Comparison of ENCODE assay signal across 1 fruit fly cellular context in the genomic region with DNA sequence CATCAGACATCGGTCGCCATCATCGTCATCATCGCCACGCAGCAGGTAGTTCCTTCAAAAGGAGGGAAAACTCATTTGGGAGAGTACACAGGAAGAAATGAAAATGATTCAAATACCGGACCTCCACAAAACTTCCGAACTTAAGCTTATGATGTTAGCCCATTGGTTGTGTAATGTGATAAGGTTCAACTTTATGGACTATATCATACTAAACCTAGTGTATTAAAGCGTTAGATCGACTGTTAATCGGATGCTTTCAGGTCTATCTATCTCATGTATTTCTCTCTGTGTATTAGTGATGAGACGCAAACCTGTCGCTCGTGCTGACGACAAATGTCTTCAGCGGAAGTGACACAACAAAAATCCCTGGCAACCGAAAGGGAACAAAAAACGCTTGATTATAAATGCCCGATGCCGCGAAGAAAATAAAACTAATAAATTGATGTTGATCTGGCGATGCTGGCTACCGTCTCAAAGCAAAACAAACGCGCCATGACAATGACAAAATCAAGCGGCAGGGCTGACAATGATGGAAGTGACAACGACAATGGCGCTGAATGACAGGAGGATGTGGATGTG.
TF ChIP-seq lines count a peak whose summit lies in the region.

No protein-coding gene starts in this region.

TF ChIP-seq in whole organism, embryonic, 481 proteins besides CTCF, POLR2A, EP300 and RAD21 (continued from another document and continues in another):
- TF ChIP-seq CG4820 (GFP tag; optimal IDR thresholded peaks at IDR 0.05; lab: Kevin White, UChicago) (peak; percentile 78), tin (GFP tag; optimal IDR thresholded peaks at IDR 0.05; lab: Kevin White, UChicago) (peak; percentile 85), grn (GFP tag; optimal IDR thresholded peaks at IDR 0.05; lab: Kevin White, UChicago) (peak; percentile 51), CG13894 (tag; optimal IDR thresholded peaks at IDR 0.05; lab: Kevin White, UChicago) (no peak), ttk (GFP tag; IDR thresholded peaks at IDR 0.05; lab: Robert Waterston, UW) (peak; percentile 17; the same call in 1 of the 2 replicates), CG9932 (GFP tag; IDR thresholded peaks at IDR 0.05; lab: Robert Waterston, UW) (no peak), CG2129 (GFP tag; IDR thresholded peaks at IDR 0.05; lab: Robert Waterston, UW; ENCODE audit: partially characterized antibody) (no peak), salm (tag; optimal IDR thresholded peaks at IDR 0.05; lab: Kevin White, UChicago) (peak; percentile 40), ase (GFP tag; IDR thresholded peaks at IDR 0.05; lab: Robert Waterston, UW) (peak; percentile 44; the same call in 1 of the 3 replicates), CG11696 (GFP tag; IDR thresholded peaks at IDR 0.05; lab: Robert Waterston, UW) (no peak), CoRest (tag; optimal IDR thresholded peaks at IDR 0.05; lab: Kevin White, UChicago) (peak; percentile 83), Poxn (GFP tag; IDR thresholded peaks at IDR 0.05; lab: Robert Waterston, UW) (no peak), CG34376 (GFP tag; optimal IDR thresholded peaks at IDR 0.05; lab: Kevin White, UChicago) (no peak), Myb (GFP tag; optimal IDR thresholded peaks at IDR 0.05; lab: Kevin White, UChicago) (peak; percentile 49), CG10366 (GFP tag; IDR thresholded peaks at IDR 0.05; lab: Robert Waterston, UW) (peak; percentile 25; the same call in 1 of the 2 replicates), onecut (GFP tag; IDR thresholded peaks at IDR 0.05; lab: Robert Waterston, UW) (peak; percentile 53; the same call in 1 of the 2 replicates), CG4617 (GFP tag; optimal IDR thresholded peaks at IDR 0.05; lab: Kevin White, UChicago; ENCODE audit: borderline replicate concordance) (peak; percentile 55), Eip74EF (GFP tag; optimal IDR thresholded peaks at IDR 0.05; lab: Kevin White, UChicago) (peak in 1 of 2 experiments; percentile 44), amos (GFP tag; IDR thresholded peaks at IDR 0.05; lab: Robert Waterston, UW; ENCODE audit: partially characterized antibody) (no peak), pb (GFP tag; optimal IDR thresholded peaks at IDR 0.05; lab: Kevin White, UChicago) (peak; percentile 77), cad (GFP tag; optimal IDR thresholded peaks at IDR 0.05; lab: Kevin White, UChicago) (no peak), D19B (GFP tag; optimal IDR thresholded peaks at IDR 0.05; lab: Kevin White, UChicago) (peak; percentile 4), CG7357 (GFP tag; IDR thresholded peaks at IDR 0.05; lab: Robert Waterston, UW) (no peak), wdn (GFP tag; IDR thresholded peaks at IDR 0.05; lab: Robert Waterston, UW) (no peak), CG10274 (GFP tag; optimal IDR thresholded peaks at IDR 0.05; lab: Kevin White, UChicago) (no peak), CG12942 (GFP tag; optimal IDR thresholded peaks at IDR 0.05; lab: Kevin White, UChicago) (peak; percentile 59), Rx (GFP tag; IDR thresholded peaks at IDR 0.05; lab: Robert Waterston, UW) (peak; percentile 42; the same call in 1 of the 2 replicates), GATAe (GFP tag; conservative IDR thresholded peaks at IDR 0.05; lab: Robert Waterston, UW) (no peak), CG14441 (GFP tag; IDR thresholded peaks at IDR 0.05; lab: Robert Waterston, UW) (no peak), pan (optimal IDR thresholded peaks at IDR 0.05; lab: Kevin White, UChicago) (no peak), pan (GFP tag; optimal IDR thresholded peaks at IDR 0.05 in 1 of 2, IDR thresholded peaks at IDR 0.05 in 1 of 2) (peak in 1 of 2 experiments; percentile 51), Dek (tag; optimal IDR thresholded peaks at IDR 0.05; lab: Kevin White, UChicago) (no peak), Nf-YA (GFP tag; IDR thresholded peaks at IDR 0.05; lab: Robert Waterston, UW) (peak; percentile 38; the same call in 1 of the 2 replicates), Hey (tag; optimal IDR thresholded peaks at IDR 0.05; lab: Kevin White, UChicago) (no peak), MTF-1 (GFP tag; optimal IDR thresholded peaks at IDR 0.05; lab: Kevin White, UChicago; ENCODE audit: borderline replicate concordance) (peak; percentile 52), fd3F (GFP tag; optimal IDR thresholded peaks at IDR 0.05; lab: Kevin White, UChicago) (no peak), CG12659 (GFP tag; optimal IDR thresholded peaks at IDR 0.05; lab: Kevin White, UChicago) (peak; percentile 45), Fer2 (tag; optimal IDR thresholded peaks at IDR 0.05; lab: Kevin White, UChicago) (no peak), CG2712 (tag; optimal IDR thresholded peaks at IDR 0.05; lab: Kevin White, UChicago) (peak; percentile 93), CG11398 (GFP tag; optimal IDR thresholded peaks at IDR 0.05; lab: Kevin White, UChicago) (peak; percentile 80), TFAM (GFP tag; optimal IDR thresholded peaks at IDR 0.05; lab: Kevin White, UChicago) (peak; percentile 59), stc (GFP tag; IDR thresholded peaks at IDR 0.05; lab: Robert Waterston, UW) (no peak), ranshi (GFP tag; IDR thresholded peaks at IDR 0.05; lab: Robert Waterston, UW) (peak; percentile 60; the same call in 1 of the 2 replicates), jing (GFP tag; optimal IDR thresholded peaks at IDR 0.05; lab: Kevin White, UChicago) (peak; percentile 69), Blimp-1 (GFP tag; optimal IDR thresholded peaks at IDR 0.05; lab: Kevin White, UChicago) (peak; percentile 70), CG4424 (GFP tag; optimal IDR thresholded peaks at IDR 0.05; lab: Kevin White, UChicago) (peak; percentile 80), Scr (GFP tag; IDR thresholded peaks at IDR 0.05; lab: Robert Waterston, UW; ENCODE audit: partially characterized antibody) (no peak), BEAF-32 (GFP tag; optimal IDR thresholded peaks at IDR 0.05; lab: Kevin White, UChicago) (peak; percentile 3), crp (GFP tag; optimal IDR thresholded peaks at IDR 0.05; lab: Kevin White, UChicago) (peak in 1 of 2 experiments; percentile 23), D19A (tag; optimal IDR thresholded peaks at IDR 0.05; lab: Kevin White, UChicago) (peak; percentile 80), corto (GFP tag; optimal IDR thresholded peaks at IDR 0.05; lab: Kevin White, UChicago) (peak; percentile 3), Dbx (GFP tag; IDR thresholded peaks at IDR 0.05; lab: Robert Waterston, UW) (no peak), vfl (GFP tag; optimal IDR thresholded peaks at IDR 0.05; lab: Kevin White, UChicago) (peak; percentile 54), CG9876 (GFP tag; optimal IDR thresholded peaks at IDR 0.05; lab: Kevin White, UChicago) (peak; percentile 52), Asciz (GFP tag; optimal IDR thresholded peaks at IDR 0.05; lab: Kevin White, UChicago) (peak; percentile 74), Elba2 (GFP tag; optimal IDR thresholded peaks at IDR 0.05; lab: Kevin White, UChicago) (peak; percentile 67), D (optimal IDR thresholded peaks at IDR 0.05; lab: Kevin White, UChicago) (peak; percentile 6), D (GFP tag; optimal IDR thresholded peaks at IDR 0.05; lab: Kevin White, UChicago) (peak; percentile 74), CG1603 (tag; optimal IDR thresholded peaks at IDR 0.05; lab: Kevin White, UChicago) (peak; percentile 95), Taf1 (GFP tag; IDR thresholded peaks at IDR 0.05; lab: Robert Waterston, UW) (no peak), CG4360 (GFP tag; IDR thresholded peaks at IDR 0.05; lab: Robert Waterston, UW) (peak; percentile 9; the same call in 1 of the 2 replicates), tx (GFP tag; optimal IDR thresholded peaks at IDR 0.05; lab: Kevin White, UChicago) (peak; percentile 61), Hmx (GFP tag; optimal IDR thresholded peaks at IDR 0.05; lab: Kevin White, UChicago) (no peak), CG13296 (GFP tag; optimal IDR thresholded peaks at IDR 0.05; lab: Kevin White, UChicago) (no peak), CG14014 (GFP tag; IDR thresholded peaks at IDR 0.05; lab: Robert Waterston, UW) (no peak), Gug (GFP tag; IDR thresholded peaks at IDR 0.05; lab: Robert Waterston, UW) (no peak; the same call in 3 of the 4 replicates), CG15269 (tag; optimal IDR thresholded peaks at IDR 0.05; lab: Kevin White, UChicago) (peak; percentile 46), CG3847 (GFP tag; IDR thresholded peaks at IDR 0.05; lab: Robert Waterston, UW) (peak; percentile 28; the same call in 1 of the 2 replicates), ro (GFP tag; IDR thresholded peaks at IDR 0.05; lab: Robert Waterston, UW) (peak; percentile 19; the same call in 1 of the 2 replicates), CG9797 (GFP tag; optimal IDR thresholded peaks at IDR 0.05; lab: Kevin White, UChicago) (no peak), wor (GFP tag; IDR thresholded peaks at IDR 0.05; lab: Robert Waterston, UW) (0 out of 2 replicates have a peak, but pooled peaks have one; percentile 20), CG17186 (GFP tag; optimal IDR thresholded peaks at IDR 0.05; lab: Kevin White, UChicago) (peak; percentile 64), Oaz (GFP tag; IDR thresholded peaks at IDR 0.05; lab: Robert Waterston, UW) (no peak), CG17359 (tag; optimal IDR thresholded peaks at IDR 0.05; lab: Kevin White, UChicago) (peak; percentile 69), CG8944 (GFP tag; optimal IDR thresholded peaks at IDR 0.05; lab: Kevin White, UChicago) (peak; percentile 72), CG31388 (GFP tag; optimal IDR thresholded peaks at IDR 0.05; lab: Kevin White, UChicago) (peak; percentile 63), pnt (GFP tag; optimal IDR thresholded peaks at IDR 0.05; lab: Kevin White, UChicago) (peak; percentile 81), CG6854 (GFP tag; optimal IDR thresholded peaks at IDR 0.05; lab: Kevin White, UChicago) (no peak), Xrp1 (GFP tag; IDR thresholded peaks at IDR 0.05; lab: Robert Waterston, UW) (peak; percentile 90), CG10462 (GFP tag; optimal IDR thresholded peaks at IDR 0.05; lab: Kevin White, UChicago) (peak; percentile 63), CrebB (tag; optimal IDR thresholded peaks at IDR 0.05; lab: Kevin White, UChicago) (peak; percentile 10), CG6175 (GFP tag; IDR thresholded peaks at IDR 0.05; lab: Robert Waterston, UW) (no peak), zf30C (GFP tag; optimal IDR thresholded peaks at IDR 0.05; lab: Kevin White, UChicago) (peak; percentile 96), abd-A (tag; optimal IDR thresholded peaks at IDR 0.05; lab: Kevin White, UChicago) (peak; percentile 22), nerfin-1 (tag; optimal IDR thresholded peaks at IDR 0.05; lab: Kevin White, UChicago) (peak; percentile 75), nerfin-2 (GFP tag; IDR thresholded peaks at IDR 0.05; lab: Robert Waterston, UW; ENCODE audit: partially characterized antibody) (no peak), CG3995 (GFP tag; optimal IDR thresholded peaks at IDR 0.05; lab: Kevin White, UChicago) (no peak), Chrac-16 (GFP tag; optimal IDR thresholded peaks at IDR 0.05; lab: Kevin White, UChicago) (peak; percentile 88), B-H2 (GFP tag; optimal IDR thresholded peaks at IDR 0.05; lab: Kevin White, UChicago) (no peak), CG3281 (GFP tag; optimal IDR thresholded peaks at IDR 0.05; lab: Kevin White, UChicago) (peak; percentile 41), NC2β (GFP tag; optimal IDR thresholded peaks at IDR 0.05; lab: Kevin White, UChicago) (peak; percentile 80), zen2 (GFP tag; IDR thresholded peaks at IDR 0.05; lab: Robert Waterston, UW; ENCODE audit: partially characterized antibody) (no peak), slou (GFP tag; optimal IDR thresholded peaks at IDR 0.05; lab: Kevin White, UChicago) (peak; percentile 36), CG43689 (GFP tag; IDR thresholded peaks at IDR 0.05; lab: Robert Waterston, UW) (no peak), hb (GFP tag; IDR thresholded peaks at IDR 0.05; lab: Robert Waterston, UW; ENCODE audit: partially characterized antibody) (no peak), repo (GFP tag; optimal IDR thresholded peaks at IDR 0.05; lab: Kevin White, UChicago) (peak; percentile 32), bowl (GFP tag; IDR thresholded peaks at IDR 0.05; lab: Robert Waterston, UW) (no peak), E2f2 (GFP tag; IDR thresholded peaks at IDR 0.05; lab: Robert Waterston, UW) (peak; percentile 39; the same call in 1 of the 2 replicates), bbx (GFP tag; IDR thresholded peaks at IDR 0.05; lab: Robert Waterston, UW; ENCODE audit: partially characterized antibody) (no peak), Ets65A (GFP tag; lab: Kevin White, UChicago) (peak; percentile 57), CG11085 (GFP tag; IDR thresholded peaks at IDR 0.05; lab: Robert Waterston, UW) (no peak), yki (optimal IDR thresholded peaks at IDR 0.05; lab: Kevin White, UChicago) (no peak), sens (GFP tag; lab: Kevin White, UChicago) (peak; percentile 98), Dref (GFP tag; IDR thresholded peaks at IDR 0.05; lab: Robert Waterston, UW) (no peak), CG10565 (GFP tag; optimal IDR thresholded peaks at IDR 0.05; lab: Kevin White, UChicago) (peak; percentile 47), Pdp1 (GFP tag; optimal IDR thresholded peaks at IDR 0.05; lab: Kevin White, UChicago) (peak; percentile 85 to 87), ara (GFP tag; IDR thresholded peaks at IDR 0.05; lab: Robert Waterston, UW) (peak; percentile 80), ab (GFP tag; optimal IDR thresholded peaks at IDR 0.05; lab: Kevin White, UChicago) (peak; percentile 70), CG31365 (tag; optimal IDR thresholded peaks at IDR 0.05; lab: Kevin White, UChicago) (peak; percentile 8), CG16813 (GFP tag; IDR thresholded peaks at IDR 0.05; lab: Robert Waterston, UW; ENCODE audit: partially characterized antibody) (no peak), CG18764 (GFP tag; optimal IDR thresholded peaks at IDR 0.05; lab: Kevin White, UChicago) (peak; percentile 63), pros (GFP tag; optimal IDR thresholded peaks at IDR 0.05; lab: Kevin White, UChicago) (no peak), crol (GFP tag; IDR thresholded peaks at IDR 0.05; lab: Robert Waterston, UW) (peak; percentile 57; the same call in 1 of the 2 replicates), CG11695 (GFP tag; IDR thresholded peaks at IDR 0.05; lab: Robert Waterston, UW) (peak; percentile 52; the same call in 1 of the 3 replicates), gcm2 (GFP tag; optimal IDR thresholded peaks at IDR 0.05; lab: Kevin White, UChicago) (peak; percentile 24), CG15601 (tag; optimal IDR thresholded peaks at IDR 0.05; lab: Kevin White, UChicago) (peak; percentile 74), sisA (GFP tag; IDR thresholded peaks at IDR 0.05; lab: Robert Waterston, UW) (peak; percentile 67), CG8359 (GFP tag; optimal IDR thresholded peaks at IDR 0.05; lab: Kevin White, UChicago; ENCODE audit: borderline replicate concordance) (peak; percentile 73), CG16863 (GFP tag; optimal IDR thresholded peaks at IDR 0.05; lab: Kevin White, UChicago) (peak; percentile 74), CG8765 (GFP tag; IDR thresholded peaks at IDR 0.05; lab: Robert Waterston, UW) (peak; percentile 87), Trl (optimal IDR thresholded peaks at IDR 0.05; lab: Kevin White, UChicago) (no peak), Trl (GFP tag; optimal IDR thresholded peaks at IDR 0.05; lab: Kevin White, UChicago) (peak; percentile 86)
